ENCODE assay signal across 1 fruit fly cellular context in the genomic region with DNA sequence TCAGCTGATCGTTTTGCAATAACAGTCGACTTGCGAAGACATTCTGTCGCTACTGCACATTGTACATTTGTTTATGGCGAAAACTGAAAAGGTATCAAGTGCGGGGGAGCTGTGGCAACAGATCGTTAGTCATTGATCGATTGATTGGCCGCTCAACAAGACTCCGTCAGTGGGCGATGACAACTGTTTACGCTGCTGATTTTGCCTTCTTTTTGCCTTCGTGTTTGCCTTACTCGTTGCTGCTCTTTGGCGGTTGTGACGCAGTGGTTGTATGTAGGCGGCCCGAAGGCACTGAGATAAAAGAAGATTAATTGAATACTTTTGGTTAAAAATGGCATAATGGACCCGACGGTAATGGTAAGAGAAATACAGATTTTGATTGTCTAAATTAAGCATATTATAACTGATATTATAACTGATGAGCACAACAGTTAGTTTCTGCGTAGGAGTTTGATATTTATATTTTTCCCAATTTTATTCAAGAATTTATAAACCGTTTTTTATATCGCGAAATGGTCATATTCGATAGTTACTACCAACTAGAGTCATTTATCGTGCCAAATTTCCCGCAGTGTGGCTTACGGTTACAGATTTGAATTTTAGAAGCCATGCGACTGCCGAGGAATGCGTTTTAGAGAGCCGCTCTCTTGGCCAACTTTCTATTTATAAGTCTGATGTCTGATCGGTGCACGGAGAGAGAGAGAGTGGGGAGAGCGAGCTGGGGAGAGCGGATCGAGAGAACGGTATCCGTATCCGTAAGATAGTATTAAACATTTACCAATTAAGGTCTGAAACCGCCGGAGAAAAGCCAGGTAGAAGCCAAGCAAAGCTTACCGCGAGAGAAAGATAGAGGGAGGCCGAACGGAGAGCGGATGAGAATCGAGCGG.
TF ChIP-seq lines count a peak whose summit lies in the region.

No protein-coding gene starts in this region.

TF ChIP-seq in whole organism, embryonic, 481 proteins besides CTCF, POLR2A, EP300 and RAD21 (continued from another document):
- no peak for TF ChIP-seq prd (optimal IDR thresholded peaks at IDR 0.05; lab: Kevin White, UChicago)
- peak; percentile 86 for TF ChIP-seq prd (GFP tag; IDR thresholded peaks at IDR 0.05; lab: Robert Waterston, UW)
- peak; percentile 85 for TF ChIP-seq CG5180 (GFP tag; optimal IDR thresholded peaks at IDR 0.05; lab: Kevin White, UChicago)
- peak; percentile 88 for TF ChIP-seq sob (GFP tag; IDR thresholded peaks at IDR 0.05; lab: Robert Waterston, UW)
- TF ChIP-seq Abd-B (GFP tag; optimal IDR thresholded peaks at IDR 0.05; lab: Kevin White, UChicago) = peak; percentile 84
- TF ChIP-seq CG14014 (GFP tag; IDR thresholded peaks at IDR 0.05; lab: Robert Waterston, UW) = peak; percentile 79
- TF ChIP-seq Pdp1 (GFP tag; optimal IDR thresholded peaks at IDR 0.05; lab: Kevin White, UChicago) = peak; percentile 68 to 73
- TF ChIP-seq CG17612 (GFP tag; IDR thresholded peaks at IDR 0.05; lab: Robert Waterston, UW) = peak; percentile 55
- TF ChIP-seq wor (GFP tag; IDR thresholded peaks at IDR 0.05; lab: Robert Waterston, UW) = peak; percentile 87
- TF ChIP-seq sens (GFP tag; lab: Kevin White, UChicago) = peak; percentile 96
- TF ChIP-seq gsb-n (tag; optimal IDR thresholded peaks at IDR 0.05; lab: Kevin White, UChicago) = peak; percentile 82
- TF ChIP-seq run (tag; optimal IDR thresholded peaks at IDR 0.05; lab: Kevin White, UChicago) = peak; percentile 81
- TF ChIP-seq CG14860 (GFP tag; IDR thresholded peaks at IDR 0.05; lab: Robert Waterston, UW; ENCODE audit: partially characterized antibody) = no peak
- peak; percentile 82 for TF ChIP-seq CG1529 (GFP tag; optimal IDR thresholded peaks at IDR 0.05; lab: Kevin White, UChicago)
- TF ChIP-seq Stat92E (GFP tag; optimal IDR thresholded peaks at IDR 0.05; lab: Kevin White, UChicago) = no peak
- TF ChIP-seq CG33213 (GFP tag; optimal IDR thresholded peaks at IDR 0.05; lab: Kevin White, UChicago) = peak; percentile 65
- no peak for TF ChIP-seq ftz-f1 (GFP tag; optimal IDR thresholded peaks at IDR 0.05; lab: Kevin White, UChicago)
- TF ChIP-seq HmgD (GFP tag; optimal IDR thresholded peaks at IDR 0.05; lab: Kevin White, UChicago) = peak; percentile 41
- TF ChIP-seq CG4617 (GFP tag; optimal IDR thresholded peaks at IDR 0.05; lab: Kevin White, UChicago; ENCODE audit: borderline replicate concordance) = peak; percentile 60
- no peak for TF ChIP-seq stwl (tag; optimal IDR thresholded peaks at IDR 0.05; lab: Kevin White, UChicago)
- TF ChIP-seq tap (tag; optimal IDR thresholded peaks at IDR 0.05; lab: Kevin White, UChicago) = peak; percentile 88
- TF ChIP-seq CG8290 (GFP tag; optimal IDR thresholded peaks at IDR 0.05; lab: Kevin White, UChicago) = peak; percentile 55
- TF ChIP-seq CG8290 (tag; optimal IDR thresholded peaks at IDR 0.05; lab: Kevin White, UChicago) = peak in 1 of 2 experiments; percentile 53
- TF ChIP-seq CG6854 (GFP tag; optimal IDR thresholded peaks at IDR 0.05; lab: Kevin White, UChicago) = peak; percentile 78
- TF ChIP-seq Lpt (GFP tag; optimal IDR thresholded peaks at IDR 0.05; lab: Kevin White, UChicago) = no peak
- no peak for TF ChIP-seq NC2α (GFP tag; optimal IDR thresholded peaks at IDR 0.05; lab: Kevin White, UChicago)
- TF ChIP-seq NK7.1 (GFP tag; optimal IDR thresholded peaks at IDR 0.05; lab: Kevin White, UChicago) = peak; percentile 39
- TF ChIP-seq Optix (GFP tag; IDR thresholded peaks at IDR 0.05; lab: Robert Waterston, UW) = peak; percentile 30; the same call in 1 of the 3 replicates
- TF ChIP-seq az2 (GFP tag; optimal IDR thresholded peaks at IDR 0.05; lab: Kevin White, UChicago) = peak; percentile 90
- no peak; the same call in 1 of the 2 replicates for TF ChIP-seq CG5953 (GFP tag; IDR thresholded peaks at IDR 0.05; lab: Robert Waterston, UW)
- TF ChIP-seq CrebB (tag; optimal IDR thresholded peaks at IDR 0.05; lab: Kevin White, UChicago) = peak; percentile 56
TF ChIP-seq in whole organism, embryonic: peak in this region for 384.
